Worm (Caenorhabditis elegans) whole organism, L2 larva: ENCODE results near the gene nhr-128.
A peak's percentile ranks its signal among the peaks of the same experiment; 100 is the strongest.

Source experiments
- C34F6.9 ChIP-seq: fragments of 150-350 bp; optimal IDR thresholded peaks from 2 replicates; lab custom pipeline; 2014; ENCODE audit warnings: missing biosample characterization, missing genetic modification characterization
- F13H6.1 ChIP-seq: sonication (generic microtip); optimal IDR thresholded peaks from 2 replicates; lab custom pipeline; 2016; ENCODE audit warnings: missing genetic modification characterization, missing compliant biosample characterization
- alr-1 ChIP-seq: fragments of 150-350 bp; optimal IDR thresholded peaks from 2 replicates; lab custom pipeline; 2014; ENCODE audit warnings: missing biosample characterization, missing genetic modification characterization
- aly-2 ChIP-seq: fragments of 150-350 bp; optimal IDR thresholded peaks from 2 replicates; lab custom pipeline; 2014; ENCODE audit warnings: missing biosample characterization, missing genetic modification characterization
- ama-1 ChIP-seq: fragments of 150-350 bp; optimal IDR thresholded peaks from 2 replicates; lab custom pipeline; 2018; ENCODE audit warnings: inconsistent platforms
- blmp-1 ChIP-seq: sonication (generic microtip); optimal IDR thresholded peaks from 2 replicates; lab custom pipeline; 2017; ENCODE audit warnings: missing genetic modification characterization, mild to moderate bottlenecking, missing compliant biosample characterization, antibody characterized with exemption, moderate library complexity; ENCODE audit not compliant: insufficient read depth
- ceh-16 ChIP-seq: fragments of 150-350 bp; optimal IDR thresholded peaks from 2 replicates; lab custom pipeline; 2014; ENCODE audit warnings: missing biosample characterization, missing genetic modification characterization
- crh-2 ChIP-seq: sonication (generic microtip); optimal IDR thresholded peaks from 2 replicates; lab custom pipeline; 2017; ENCODE audit warnings: missing biosample characterization, missing genetic modification characterization
- fos-1 ChIP-seq: fragments of 150-350 bp; optimal IDR thresholded peaks from 2 replicates; lab custom pipeline; 2014; ENCODE audit warnings: missing biosample characterization, missing genetic modification characterization
- gmeb-1 ChIP-seq: fragments of 150-350 bp; optimal IDR thresholded peaks from 2 replicates; lab custom pipeline; 2014; ENCODE audit warnings: missing biosample characterization, missing genetic modification characterization
- lin-11 ChIP-seq: fragments of 150-350 bp; sonication (generic microtip); optimal IDR thresholded peaks from 2 replicates; lab custom pipeline; 2014; ENCODE audit warnings: missing biosample characterization, missing genetic modification characterization, inconsistent platforms, mixed read lengths
- lin-13 ChIP-seq: fragments of 150-350 bp; optimal IDR thresholded peaks from 2 replicates; lab custom pipeline; 2014; ENCODE audit warnings: missing biosample characterization, missing genetic modification reagents, missing genetic modification characterization
- lin-39 ChIP-seq: fragments of 150-350 bp; optimal IDR thresholded peaks from 2 replicates; lab custom pipeline; 2014; ENCODE audit warnings: missing biosample characterization, missing genetic modification reagents, missing genetic modification characterization
- lsy-2 ChIP-seq, 2 experiments: fragments of 150-350 bp in 1 of 2; sonication (generic microtip) in 1 of 2; optimal IDR thresholded peaks; 2 replicates each; lab custom pipeline; 2014 to 2017; ENCODE audit warnings: missing biosample characterization in 2 of 2, missing genetic modification characterization in 2 of 2
- mab-5 ChIP-seq: fragments of 150-350 bp; optimal IDR thresholded peaks from 2 replicates; lab custom pipeline; 2014; ENCODE audit warnings: missing biosample characterization, missing genetic modification characterization
- mdl-1 ChIP-seq, 2 experiments: fragments of 150-350 bp in 1 of 2; sonication (generic microtip) in 1 of 2; optimal IDR thresholded peaks; 2 replicates each; lab custom pipeline; 2017; ENCODE audit warnings: missing biosample characterization in 2 of 2, missing genetic modification characterization in 2 of 2
- nhr-12 ChIP-seq: fragments of 150-350 bp; optimal IDR thresholded peaks from 2 replicates; lab custom pipeline; 2014; ENCODE audit warnings: missing biosample characterization, missing genetic modification characterization
- nhr-129 ChIP-seq: fragments of 150-350 bp; optimal IDR thresholded peaks from 2 replicates; lab custom pipeline; 2014; ENCODE audit warnings: missing biosample characterization, missing genetic modification characterization
- nhr-237 ChIP-seq: fragments of 150-350 bp; optimal IDR thresholded peaks from 2 replicates; lab custom pipeline; 2014; ENCODE audit warnings: missing biosample characterization, missing genetic modification characterization
- nhr-25 ChIP-seq: fragments of 150-350 bp; sonication (generic microtip); optimal IDR thresholded peaks from 3 replicates; lab custom pipeline; 2014; ENCODE audit warnings: missing biosample characterization, missing genetic modification characterization
- nhr-6 ChIP-seq: fragments of 150-350 bp; optimal IDR thresholded peaks from 2 replicates; lab custom pipeline; 2014; ENCODE audit warnings: missing biosample characterization, missing genetic modification characterization
- nhr-77 ChIP-seq: fragments of 150-350 bp; optimal IDR thresholded peaks from 2 replicates; lab custom pipeline; 2014; ENCODE audit warnings: missing biosample characterization, missing genetic modification characterization
- peb-1 ChIP-seq: fragments of 150-350 bp; optimal IDR thresholded peaks from 2 replicates; lab custom pipeline; 2014; ENCODE audit warnings: missing biosample characterization, missing genetic modification characterization
- skn-1 ChIP-seq: sonication (generic microtip); optimal IDR thresholded peaks from 2 replicates; lab custom pipeline; 2017; ENCODE audit warnings: missing biosample characterization, missing genetic modification characterization
- sma-3 ChIP-seq: sonication (generic microtip); optimal IDR thresholded peaks from 2 replicates; lab custom pipeline; 2016; ENCODE audit warnings: missing genetic modification reagents, missing genetic modification characterization, missing compliant biosample characterization
- sma-9 ChIP-seq, 2 experiments: fragments of 150-350 bp in 1 of 2; sonication (generic microtip) in 1 of 2; optimal IDR thresholded peaks; 2 replicates each; lab custom pipeline; 2014 to 2016; ENCODE audit warnings: missing genetic modification characterization in 2 of 2, mild to moderate bottlenecking in 1 of 2, missing biosample characterization in 1 of 2, missing compliant biosample characterization in 1 of 2, missing genetic modification reagents in 1 of 2, moderate library complexity in 1 of 2
- snpc-4 ChIP-seq: fragments of 150-350 bp; optimal IDR thresholded peaks from 2 replicates; lab custom pipeline; 2014; ENCODE audit warnings: missing biosample characterization, missing genetic modification characterization
- unc-39 ChIP-seq: fragments of 150-350 bp; optimal IDR thresholded peaks from 2 replicates; lab custom pipeline; 2014; ENCODE audit warnings: missing biosample characterization, missing genetic modification characterization
- zag-1 ChIP-seq: fragments of 150-350 bp; optimal IDR thresholded peaks from 2 replicates; lab custom pipeline; 2014; ENCODE audit warnings: missing biosample characterization, missing genetic modification characterization
- ztf-11 ChIP-seq: sonication (generic microtip); optimal IDR thresholded peaks from 2 replicates; lab custom pipeline; 2017; ENCODE audit warnings: missing biosample characterization, missing genetic modification characterization
- ztf-4 ChIP-seq: fragments of 150-350 bp; optimal IDR thresholded peaks from 2 replicates; lab custom pipeline; 2014; ENCODE audit warnings: missing biosample characterization, missing genetic modification characterization

Gene nhr-128

DNA sequence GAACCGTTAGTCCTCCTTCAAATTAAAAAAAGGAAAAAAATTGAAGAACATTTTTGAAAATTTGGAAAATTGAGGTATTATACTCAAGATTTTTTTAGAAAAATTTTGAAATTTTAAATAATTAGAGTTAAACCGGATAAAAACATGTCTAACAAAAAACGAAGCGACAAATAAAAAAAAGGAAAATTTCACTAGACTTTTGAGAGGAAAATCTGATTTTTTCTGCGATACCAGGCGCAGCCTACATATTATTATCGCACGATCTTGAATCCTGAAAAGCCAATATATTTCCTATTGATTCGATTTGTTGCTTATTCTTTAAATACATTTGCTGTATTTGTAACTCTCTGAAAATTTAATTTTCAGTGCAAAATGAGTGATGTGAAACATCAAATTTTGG lies 6.5 kb upstream of the nhr-128 start, which contains the start of gene nstp-8:
nstp-8 (plus strand) TSS at position 301 of the 400 bp plus-strand sequence.
- no peak for TF ChIP-seq lin-13 (GFP tag; lab: Kevin White, UChicago)
- no peak for TF ChIP-seq nhr-12 (tag; lab: Kevin White, UChicago)
- no peak for TF ChIP-seq alr-1 (tag; lab: Kevin White, UChicago)
- no peak for TF ChIP-seq nhr-25 (tag; lab: Kevin White, UChicago)
- no peak for TF ChIP-seq ama-1 (lab: Kevin White, UChicago)
- TF ChIP-seq sma-9 (GFP tag; optimal IDR thresholded peaks at IDR 0.05; lab: Kevin White, UChicago): no peak
- TF ChIP-seq sma-9 (tag; optimal IDR thresholded peaks at IDR 0.05; lab: Kevin White, UChicago): no peak
- no peak for TF ChIP-seq snpc-4 (tag; lab: Kevin White, UChicago)
- no peak for TF ChIP-seq fos-1 (tag; lab: Kevin White, UChicago)
- TF ChIP-seq nhr-6 (tag; lab: Kevin White, UChicago): no peak
- TF ChIP-seq nhr-237 (tag; lab: Kevin White, UChicago): no peak
- no peak for TF ChIP-seq peb-1 (tag; lab: Kevin White, UChicago)

ce11 chrV:2216927-2217326 lies 4.9 kb upstream of the nhr-128 start:
- TF ChIP-seq lin-13 (GFP tag; lab: Kevin White, UChicago) (no peak), lin-11 (tag; lab: Kevin White, UChicago) (no peak), aly-2 (tag; lab: Kevin White, UChicago) (no peak), ztf-11 (no peak), crh-2 (tag; lab: Kevin White, UChicago) (no peak), C34F6.9 (tag; lab: Kevin White, UChicago) (no peak), lin-39 (tag; lab: Kevin White, UChicago) (no peak), mdl-1 (tag; optimal IDR thresholded peaks at IDR 0.05; lab: Kevin White, UChicago) (no peak), unc-39 (tag; lab: Kevin White, UChicago) (no peak), sma-3 (GFP tag; lab: Kevin White, UChicago) (no peak), mab-5 (no peak), skn-1 (tag; lab: Kevin White, UChicago) (no peak), F13H6.1 (tag; lab: Kevin White, UChicago) (no peak), blmp-1 (no peak), zag-1 (tag; lab: Kevin White, UChicago) (no peak), alr-1 (tag; lab: Kevin White, UChicago) (no peak), ceh-16 (tag; lab: Kevin White, UChicago) (no peak), gmeb-1 (tag; lab: Kevin White, UChicago) (no peak)

DNA sequence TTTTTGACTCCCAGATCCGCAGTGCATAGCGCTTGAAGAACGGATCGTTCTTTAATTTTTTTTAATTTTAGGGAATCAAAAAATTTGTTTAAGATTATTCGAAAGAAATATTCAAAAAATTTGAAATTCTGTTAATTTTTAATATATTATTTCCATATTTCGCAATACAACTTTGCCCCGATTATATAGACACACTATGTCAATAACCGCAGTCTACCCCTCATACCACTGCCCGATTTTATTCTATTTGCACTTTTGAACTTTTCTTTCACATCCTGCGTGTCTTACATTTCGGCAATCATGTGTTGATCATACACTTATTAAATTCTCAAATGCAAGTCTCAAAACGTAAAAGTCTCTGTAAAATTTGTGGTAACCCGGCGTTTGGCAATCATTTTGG lies 3.1 kb upstream of the nhr-128 start, which contains the start of gene nhr-56:
nhr-56 (plus strand) TSS at position 202 of the 400 bp plus-strand sequence.
- TF ChIP-seq F13H6.1 (tag; lab: Kevin White, UChicago) (peak; percentile 25), ceh-16 (tag; lab: Kevin White, UChicago) (no peak), sma-9 (GFP tag; optimal IDR thresholded peaks at IDR 0.05; lab: Kevin White, UChicago) (peak; percentile 79), sma-9 (tag; optimal IDR thresholded peaks at IDR 0.05; lab: Kevin White, UChicago) (no peak), lsy-2 (tag; optimal IDR thresholded peaks at IDR 0.05; lab: Kevin White, UChicago) (peak in 1 of 2 experiments; percentile 47), crh-2 (tag; lab: Kevin White, UChicago) (peak; percentile 59), gmeb-1 (tag; lab: Kevin White, UChicago) (peak; percentile 67), fos-1 (tag; lab: Kevin White, UChicago) (peak; percentile 71), nhr-6 (tag; lab: Kevin White, UChicago) (no peak), nhr-129 (tag; lab: Kevin White, UChicago) (peak; percentile 63), nhr-25 (tag; lab: Kevin White, UChicago) (peak; percentile 31), C34F6.9 (tag; lab: Kevin White, UChicago) (peak; percentile 26), aly-2 (tag; lab: Kevin White, UChicago) (no peak)

DNA sequence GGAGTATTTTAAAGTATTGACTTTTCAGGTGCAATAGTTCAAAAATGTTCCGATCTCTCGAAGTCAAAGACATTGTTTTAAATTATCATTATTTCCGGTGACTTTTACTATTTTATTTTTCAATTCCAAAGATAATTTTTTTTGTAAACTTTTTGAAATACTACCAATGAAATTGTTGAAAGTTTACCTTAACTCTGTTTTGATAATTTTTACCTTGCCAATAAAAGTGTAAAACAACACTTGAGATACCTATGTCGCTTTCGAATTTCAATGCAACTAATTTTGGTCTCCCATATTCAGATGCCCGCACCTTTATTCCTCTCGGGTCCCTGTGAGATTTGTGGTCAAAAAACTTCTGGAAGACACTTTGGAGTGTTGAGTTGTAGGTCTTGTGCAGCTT lies 3.3 kb downstream of the nhr-128 start, which contains the start of gene nhr-103:
nhr-103 (plus strand) TSS at position 301 of the 400 bp plus-strand sequence.
- no peak for TF ChIP-seq nhr-77 (tag; lab: Kevin White, UChicago)

DNA sequence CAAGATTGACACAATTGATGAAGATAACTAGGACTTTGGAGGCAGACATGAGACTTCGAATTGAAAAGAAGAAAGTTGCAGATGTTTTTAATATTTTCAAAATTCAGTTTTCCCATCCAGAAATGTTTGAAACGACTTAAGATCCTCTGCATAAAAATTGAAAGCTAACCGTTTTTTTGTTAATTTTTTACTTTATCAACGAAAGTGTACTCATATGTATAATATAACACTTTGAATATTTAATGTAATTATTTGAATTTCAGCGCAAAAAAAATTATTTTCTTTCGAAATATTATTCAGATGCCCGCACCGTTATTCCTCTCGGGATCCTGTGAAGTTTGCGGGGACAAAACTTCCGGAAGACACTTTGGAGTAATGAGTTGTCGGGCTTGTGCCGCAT lies 5.0 kb downstream of the nhr-128 start, which contains the start of gene nhr-18:
nhr-18 (plus strand) TSS at position 301 of the 400 bp plus-strand sequence.
- no peak for TF ChIP-seq ztf-4 (tag; lab: Kevin White, UChicago)
- no peak for TF ChIP-seq ceh-16 (tag; lab: Kevin White, UChicago)
- TF ChIP-seq peb-1 (tag; lab: Kevin White, UChicago): no peak
